Worm (Caenorhabditis elegans): Measurements from ENCODE around the gene nspg-9.

DNA sequence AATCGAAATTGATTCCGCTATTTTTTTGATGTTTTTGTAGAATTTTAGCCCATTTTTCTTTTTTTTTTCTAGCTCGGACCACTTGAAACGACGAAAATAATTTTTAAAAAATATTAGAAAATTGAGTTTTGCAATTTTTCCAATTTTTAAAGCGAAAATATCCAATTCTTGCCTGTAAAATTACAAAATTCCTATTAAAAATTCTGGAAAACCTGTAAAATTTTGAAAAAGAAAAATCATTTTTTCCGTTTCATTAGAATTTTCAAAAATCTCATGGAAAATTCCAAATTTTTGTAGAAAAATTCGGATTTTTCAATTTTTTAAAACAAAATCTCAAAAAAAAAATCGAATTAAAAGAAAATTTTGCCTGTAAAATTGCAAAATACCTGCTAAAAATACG, 12.3 kb downstream of the nspg-9 start:
- no peak for TF ChIP-seq ama-1 (optimal IDR thresholded peaks at IDR 0.05)
- no peak for TF ChIP-seq nhr-11 (tag; optimal IDR thresholded peaks at IDR 0.05)
- no peak for TF ChIP-seq tbx-7 (tag; optimal IDR thresholded peaks at IDR 0.05)
- no peak for TF ChIP-seq fkh-10 (GFP tag; optimal IDR thresholded peaks at IDR 0.05)
- TF ChIP-seq syd-9 (tag; optimal IDR thresholded peaks at IDR 0.05), result no peak
- TF ChIP-seq hlh-8 (tag; optimal IDR thresholded peaks at IDR 0.05), result no peak
- TF ChIP-seq pqm-1 (tag; optimal IDR thresholded peaks at IDR 0.05), result no peak
- no peak for TF ChIP-seq eyg-1 (tag; optimal IDR thresholded peaks at IDR 0.05)
- TF ChIP-seq pha-4 (tag; optimal IDR thresholded peaks at IDR 0.05), result no peak
- no peak for TF ChIP-seq sox-4 (tag; optimal IDR thresholded peaks at IDR 0.05)
- TF ChIP-seq F13H6.1 (tag; optimal IDR thresholded peaks at IDR 0.05), result no peak
- no peak for TF ChIP-seq unc-86 (tag; optimal IDR thresholded peaks at IDR 0.05)

All from whole organism, late embryonic.